Worm (Caenorhabditis elegans): Measurements from ENCODE around the gene T01B7.13.

DNA sequence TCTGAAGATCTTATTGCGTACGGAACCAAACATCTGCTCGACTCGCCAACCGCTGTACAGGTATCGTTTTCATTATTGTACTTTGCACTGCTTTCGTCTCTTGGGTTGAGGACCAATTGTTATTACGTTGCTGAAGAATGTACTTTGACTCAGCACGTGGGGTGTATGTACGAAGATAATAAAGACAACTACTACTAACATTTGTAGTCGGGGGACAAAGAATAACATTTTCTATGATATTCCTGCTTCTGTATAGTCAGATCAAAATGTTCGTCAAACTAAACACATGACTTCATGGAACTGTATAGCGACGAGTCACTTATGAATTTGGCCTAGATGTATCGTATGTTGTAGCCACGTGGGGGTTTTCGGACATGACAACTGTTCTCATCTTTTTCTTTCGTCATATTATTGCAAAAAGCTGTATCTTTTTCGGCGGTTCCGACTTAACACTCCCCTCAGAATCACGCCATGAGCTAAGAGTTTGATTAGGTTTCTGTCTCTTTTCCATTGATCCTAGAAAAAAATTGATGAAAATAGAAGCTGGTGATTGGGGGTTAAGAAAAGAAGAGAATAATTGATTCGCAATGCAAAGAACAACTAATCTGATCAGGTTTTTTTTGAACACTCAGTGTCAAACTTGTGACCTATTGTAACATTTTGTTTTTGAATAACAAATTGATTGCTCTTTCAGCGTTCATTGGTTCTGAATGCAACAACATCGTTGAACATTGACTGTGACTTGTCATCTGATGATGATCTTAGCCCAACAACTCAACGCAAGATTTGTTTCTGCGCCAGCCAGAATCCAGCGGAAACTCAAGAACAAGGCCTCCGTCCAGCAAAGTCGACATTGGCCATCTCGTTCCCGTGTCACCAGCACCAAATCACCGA lies 29.6 kb downstream of the T01B7.13 start:
- peak; percentile 24 for TF ChIP-seq nhr-47 (tag; optimal IDR thresholded peaks at IDR 0.05)
- peak; percentile 19 for TF ChIP-seq snu-23 (GFP tag; optimal IDR thresholded peaks at IDR 0.05)

All from whole organism, L1 larva.